Fruit fly (Drosophila melanogaster): ENCODE measurements around the gene CG31142.

Gene CG31142

dm6 chr3R:23911073-23911690 lies 17.9 kb upstream of the CG31142 start:
- TF ChIP-seq topi (GFP tag; optimal IDR thresholded peaks at IDR 0.05) = no peak
- peak; percentile 19 for TF ChIP-seq fkh (GFP tag; optimal IDR thresholded peaks at IDR 0.05)
- peak; percentile 7 for TF ChIP-seq CG6854 (GFP tag; optimal IDR thresholded peaks at IDR 0.05)
- no peak for TF ChIP-seq spab (GFP tag; optimal IDR thresholded peaks at IDR 0.05)
- peak; percentile 37 for TF ChIP-seq Eip78C (GFP tag)
- no peak for TF ChIP-seq dac (GFP tag; optimal IDR thresholded peaks at IDR 0.05)
- TF ChIP-seq svp (GFP tag) = no peak
- no peak for TF ChIP-seq Smox (GFP tag; optimal IDR thresholded peaks at IDR 0.05)
- no peak for TF ChIP-seq net (GFP tag; optimal IDR thresholded peaks at IDR 0.05)
- TF ChIP-seq Gug (GFP tag; IDR thresholded peaks at IDR 0.05) = no peak
- TF ChIP-seq CG8632 (GFP tag; optimal IDR thresholded peaks at IDR 0.05) = no peak
- TF ChIP-seq CG11902 (GFP tag; optimal IDR thresholded peaks at IDR 0.05) = no peak
- TF ChIP-seq CG6276 (GFP tag; optimal IDR thresholded peaks at IDR 0.05) = no peak
- no peak for TF ChIP-seq CG32006 (GFP tag; optimal IDR thresholded peaks at IDR 0.05)

dm6 chr3R:23912349-23912748 lies 16.7 kb upstream of the CG31142 start:
- no peak for TF ChIP-seq dsx (GFP tag; optimal IDR thresholded peaks at IDR 0.05; ENCODE audit: poor library complexity, severe bottlenecking)
- no peak for TF ChIP-seq CG8119 (GFP tag; IDR thresholded peaks at IDR 0.05)
- no peak for TF ChIP-seq CG11762 (GFP tag; optimal IDR thresholded peaks at IDR 0.05; ENCODE audit: insufficient read depth)
- no peak for TF ChIP-seq CG11294 (GFP tag; IDR thresholded peaks at IDR 0.05)
- TF ChIP-seq Sox102F (GFP tag; optimal IDR thresholded peaks at IDR 0.05) = no peak
- TF ChIP-seq CG3032 (tag; optimal IDR thresholded peaks at IDR 0.05) = no peak
- no peak for TF ChIP-seq fkh (GFP tag; optimal IDR thresholded peaks at IDR 0.05)
- no peak for TF ChIP-seq Ets96B (tag; optimal IDR thresholded peaks at IDR 0.05)
- no peak for TF ChIP-seq OdsH (GFP tag; optimal IDR thresholded peaks at IDR 0.05)
- no peak for TF ChIP-seq Blimp-1 (GFP tag; optimal IDR thresholded peaks at IDR 0.05)
- no peak for TF ChIP-seq Eip75B (GFP tag; optimal IDR thresholded peaks at IDR 0.05)
- TF ChIP-seq pdm3 (GFP tag; optimal IDR thresholded peaks at IDR 0.05) = no peak
- peak; percentile 12 for TF ChIP-seq CG6854 (GFP tag; optimal IDR thresholded peaks at IDR 0.05)
- no peak for TF ChIP-seq ss (GFP tag; optimal IDR thresholded peaks at IDR 0.05)
- no peak for TF ChIP-seq Ets21C (GFP tag; optimal IDR thresholded peaks at IDR 0.05)
- no peak for TF ChIP-seq CG32006 (GFP tag; optimal IDR thresholded peaks at IDR 0.05)
- TF ChIP-seq fd59A (GFP tag; optimal IDR thresholded peaks at IDR 0.05) = no peak
- TF ChIP-seq CG6808 (GFP tag; optimal IDR thresholded peaks at IDR 0.05) = no peak
- no peak for TF ChIP-seq topi (GFP tag; optimal IDR thresholded peaks at IDR 0.05)
- TF ChIP-seq Eip93F (GFP tag; optimal IDR thresholded peaks at IDR 0.05) = no peak
- TF ChIP-seq esn (GFP tag; optimal IDR thresholded peaks at IDR 0.05) = no peak
- no peak for TF ChIP-seq achi (GFP tag; optimal IDR thresholded peaks at IDR 0.05)
- TF ChIP-seq acj6 (GFP tag; optimal IDR thresholded peaks at IDR 0.05) = no peak
- TF ChIP-seq CG8632 (GFP tag; optimal IDR thresholded peaks at IDR 0.05) = no peak
- peak; percentile 6 for TF ChIP-seq CG3919 (GFP tag; optimal IDR thresholded peaks at IDR 0.05)
- TF ChIP-seq CG6163 (GFP tag; IDR thresholded peaks at IDR 0.05) = 0 out of 3 replicates have a peak, but pooled peaks have one; percentile 16
- TF ChIP-seq svp (GFP tag) = peak; percentile 39
- no peak for TF ChIP-seq CG34406 (GFP tag; optimal IDR thresholded peaks at IDR 0.05)

- TF ChIP-seq Eip93F (GFP tag; optimal IDR thresholded peaks at IDR 0.05) (peak; percentile 16), Lpt (GFP tag; optimal IDR thresholded peaks at IDR 0.05) (no peak)
Measured at dm6 chr3R:23914415-23915041, 14.5 kb upstream of the CG31142 start.

Measured in whole organism, prepupa.